Fruit fly (Drosophila melanogaster) whole organism, embryonic: ENCODE results near the gene HBS1.

Experiments
- CG11504 ChIP-seq: fragments of 200-800 bp; sonication (Bioruptor generic); optimal IDR thresholded peaks from 3 replicates; lab custom pipeline; 2019; ENCODE audit warnings: missing biosample characterization, mild to moderate bottlenecking, missing genetic modification characterization, moderate library complexity
- CG12299 ChIP-seq: fragments of 200-800 bp; sonication (Bioruptor generic); optimal IDR thresholded peaks from 2 replicates; lab custom pipeline; 2018; ENCODE audit warnings: missing biosample characterization, mild to moderate bottlenecking, missing genetic modification characterization
- CG14710 ChIP-seq: fragments of 200-800 bp; sonication (Bioruptor generic); optimal IDR thresholded peaks from 3 replicates; lab custom pipeline; 2019; ENCODE audit warnings: missing biosample characterization, mild to moderate bottlenecking, missing genetic modification characterization, moderate library complexity
- CG14965 ChIP-seq: fragments of 200-800 bp; sonication (Bioruptor generic); optimal IDR thresholded peaks from 2 replicates; lab custom pipeline; 2016; ENCODE audit warnings: missing biosample characterization, missing genetic modification characterization, borderline replicate concordance
- CG1647 ChIP-seq: fragments of 200-800 bp; sonication (Bioruptor generic); optimal IDR thresholded peaks from 3 replicates; lab custom pipeline; 2016; ENCODE audit warnings: missing biosample characterization, missing genetic modification characterization
- CG16779 ChIP-seq: fragments of 200-800 bp; sonication (Bioruptor generic); IDR thresholded peaks from 2 replicates; pipeline ENCODE4 v1.3.6; 2022; ENCODE audit warnings: missing biosample characterization, missing genetic modification characterization
- CG2875 ChIP-seq: fragments of 200-800 bp; sonication (Bioruptor generic); optimal IDR thresholded peaks from 2 replicates; lab custom pipeline; 2017; ENCODE audit warnings: missing biosample characterization, mild to moderate bottlenecking, missing genetic modification characterization, missing genetic modification reagents
- CG32772 ChIP-seq: fragments of 200-800 bp; sonication (Bioruptor generic); IDR thresholded peaks from 2 replicates; pipeline ENCODE4 v1.3.6; 2022; ENCODE audit warnings: missing biosample characterization, missing genetic modification characterization
- CG33213 ChIP-seq: fragments of 200-800 bp; sonication (Bioruptor generic); optimal IDR thresholded peaks from 3 replicates; lab custom pipeline; 2016; ENCODE audit warnings: missing biosample characterization, missing genetic modification characterization
- CG34422 ChIP-seq: fragments of 200-800 bp; sonication (Bioruptor generic); IDR thresholded peaks from 3 replicates; pipeline ENCODE4 v1.3.6; 2022; ENCODE audit warnings: missing biosample characterization, missing genetic modification characterization
- CG5180 ChIP-seq: fragments of 200-800 bp; sonication (Bioruptor generic); optimal IDR thresholded peaks from 3 replicates; lab custom pipeline; 2017; ENCODE audit warnings: missing biosample characterization, missing genetic modification characterization, mild to moderate bottlenecking, moderate library complexity, missing genetic modification reagents
- CG6854 ChIP-seq: fragments of 200-800 bp; sonication (Bioruptor generic); optimal IDR thresholded peaks from 3 replicates; lab custom pipeline; 2017; ENCODE audit warnings: missing biosample characterization, mild to moderate bottlenecking, missing genetic modification characterization
- CG7556 ChIP-seq: fragments of 200-800 bp; sonication (Bioruptor generic); optimal IDR thresholded peaks from 2 replicates; lab custom pipeline; 2017; ENCODE audit warnings: missing biosample characterization, mild to moderate bottlenecking, missing genetic modification characterization
- CTCF ChIP-seq: fragments of 200-800 bp; sonication (Bioruptor generic); optimal IDR thresholded peaks from 2 replicates; lab custom pipeline; 2017; ENCODE audit warnings: missing biosample characterization, mild to moderate bottlenecking, missing genetic modification characterization, moderate library complexity
- D19B ChIP-seq: fragments of 200-800 bp; sonication (Bioruptor generic); optimal IDR thresholded peaks from 2 replicates; lab custom pipeline; 2017; ENCODE audit warnings: missing biosample characterization, mild to moderate bottlenecking, missing genetic modification characterization
- Deaf1 ChIP-seq: fragments of 200-800 bp; optimal IDR thresholded peaks from 3 replicates; lab custom pipeline; 2019; ENCODE audit warnings: missing biosample characterization, mild to moderate bottlenecking, missing genetic modification characterization, moderate library complexity
- Dek ChIP-seq: fragments of 200-800 bp; sonication (Bioruptor generic); optimal IDR thresholded peaks from 3 replicates; lab custom pipeline; 2019; ENCODE audit warnings: missing biosample characterization, mild to moderate bottlenecking, missing genetic modification characterization, moderate library complexity
- Dip2 ChIP-seq: fragments of 200-800 bp; sonication (Bioruptor generic); IDR thresholded peaks from 2 replicates; pipeline ENCODE4 v1.3.6; 2022; ENCODE audit warnings: missing biosample characterization, missing genetic modification characterization
- Doc3 ChIP-seq: fragments of 200-800 bp; sonication (Bioruptor generic); IDR thresholded peaks from 3 replicates; pipeline ENCODE4 v1.3.6; 2022; ENCODE audit warnings: missing biosample characterization, missing genetic modification characterization; ENCODE audit not compliant: partially characterized antibody
- Eip74EF ChIP-seq, 2 experiments: fragments of 200-800 bp in 1 of 2; fragments of >200 bp in 1 of 2; sonication (Bioruptor generic) in 1 of 2; optimal IDR thresholded peaks; 2 replicates each; lab custom pipeline; 2017 to 2019; ENCODE audit warnings: missing biosample characterization in 2 of 2, missing genetic modification characterization in 2 of 2, mild to moderate bottlenecking in 1 of 2, moderate library complexity in 1 of 2
- Ets97D ChIP-seq: fragments of 200-800 bp; sonication (Bioruptor generic); optimal IDR thresholded peaks from 3 replicates; lab custom pipeline; 2016; ENCODE audit warnings: missing biosample characterization, missing genetic modification characterization
- Fer3 ChIP-seq: fragments of 200-800 bp; sonication (Bioruptor generic); optimal IDR thresholded peaks from 2 replicates; lab custom pipeline; 2018; ENCODE audit warnings: missing biosample characterization, mild to moderate bottlenecking, missing genetic modification characterization, moderate library complexity
- Hmr ChIP-seq: fragments of 200-800 bp; sonication (Bioruptor generic); optimal IDR thresholded peaks from 3 replicates; lab custom pipeline; 2017; ENCODE audit warnings: mild to moderate bottlenecking, missing biosample characterization, missing genetic modification reagents, missing genetic modification characterization
- Max ChIP-seq: fragments of 200-800 bp; sonication (Bioruptor generic); optimal IDR thresholded peaks from 2 replicates; lab custom pipeline; 2016; ENCODE audit warnings: missing biosample characterization, mild to moderate bottlenecking, missing genetic modification characterization
- Med ChIP-seq: fragments of 200-800 bp; sonication (Bioruptor generic); peaks from one replicate; lab custom pipeline; 2016; ENCODE audit warnings: missing biosample characterization, missing genetic modification characterization, mild to moderate bottlenecking, inconsistent platforms, moderate library complexity
- Mrtf ChIP-seq: fragments of 200-800 bp; sonication (Bioruptor generic); IDR thresholded peaks from 3 replicates; pipeline ENCODE4 v1.3.6; 2022; ENCODE audit warnings: missing biosample characterization, missing genetic modification characterization
- NFAT ChIP-seq: fragments of 200-800 bp; sonication (Bioruptor generic); IDR thresholded peaks from 2 replicates; pipeline ENCODE4 v1.3.6; 2022; ENCODE audit warnings: missing biosample characterization, missing genetic modification characterization
- Tbp ChIP-seq: fragments of >200 bp; optimal IDR thresholded peaks from 2 replicates; lab custom pipeline; 2018; ENCODE audit warnings: missing biosample characterization, missing genetic modification characterization
- YL-1 ChIP-seq: fragments of 200-800 bp; sonication (Bioruptor generic); optimal IDR thresholded peaks from 3 replicates; lab custom pipeline; 2017; ENCODE audit warnings: missing biosample characterization, mild to moderate bottlenecking, missing genetic modification characterization
- bcd ChIP-seq: fragments of 200-800 bp; sonication (Bioruptor generic); optimal IDR thresholded peaks from 2 replicates; lab custom pipeline; 2017; ENCODE audit warnings: missing biosample characterization, mild to moderate bottlenecking, missing genetic modification characterization
- btn ChIP-seq: fragments of 200-800 bp; sonication (Bioruptor generic); optimal IDR thresholded peaks from 2 replicates; lab custom pipeline; 2016; ENCODE audit warnings: missing biosample characterization, missing genetic modification characterization
- caup ChIP-seq: fragments of 200-800 bp; sonication (Bioruptor generic); optimal IDR thresholded peaks from 3 replicates; lab custom pipeline; 2017; ENCODE audit warnings: missing biosample characterization, mild to moderate bottlenecking, missing genetic modification characterization, moderate library complexity; ENCODE audit not compliant: severe bottlenecking
- chm ChIP-seq: fragments of 200-800 bp; sonication (Bioruptor generic); IDR thresholded peaks from 2 replicates; pipeline ENCODE4 v1.3.6; 2022; ENCODE audit warnings: missing biosample characterization, missing genetic modification characterization
- disco-r ChIP-seq: fragments of 200-800 bp; sonication (Bioruptor generic); optimal IDR thresholded peaks from 2 replicates; lab custom pipeline; 2016; ENCODE audit warnings: missing biosample characterization, missing genetic modification characterization
- dm ChIP-seq: fragments of 200-800 bp; sonication (Bioruptor generic); optimal IDR thresholded peaks from 3 replicates; lab custom pipeline; 2016; ENCODE audit warnings: missing biosample characterization, missing genetic modification characterization
- dmrt11E ChIP-seq: fragments of 200-800 bp; sonication (Bioruptor generic); optimal IDR thresholded peaks from 3 replicates; lab custom pipeline; 2018; ENCODE audit warnings: missing biosample characterization, mild to moderate bottlenecking, missing genetic modification characterization, moderate library complexity
- en ChIP-seq: fragments of 200-800 bp; sonication (Bioruptor generic); optimal IDR thresholded peaks from 2 replicates; lab custom pipeline; 2016; ENCODE audit warnings: missing biosample characterization, missing genetic modification characterization
- ham ChIP-seq: fragments of 200-800 bp; sonication (Bioruptor generic); IDR thresholded peaks from 2 replicates; pipeline ENCODE4 v1.3.6; 2022; ENCODE audit warnings: missing biosample characterization, missing genetic modification characterization
- luna ChIP-seq: fragments of 200-800 bp; sonication (Bioruptor generic); optimal IDR thresholded peaks from 2 replicates; lab custom pipeline; 2016; ENCODE audit warnings: missing biosample characterization, missing genetic modification characterization
- org-1 ChIP-seq: fragments of 200-800 bp; sonication (Bioruptor generic); optimal IDR thresholded peaks from 2 replicates; lab custom pipeline; 2017; ENCODE audit warnings: missing biosample characterization, missing genetic modification characterization
- schlank ChIP-seq: fragments of 200-800 bp; sonication (Bioruptor generic); optimal IDR thresholded peaks from 2 replicates; lab custom pipeline; 2018; ENCODE audit warnings: missing biosample characterization, mild to moderate bottlenecking, missing genetic modification characterization
- scrt ChIP-seq: fragments of 200-800 bp; sonication (Bioruptor generic); optimal IDR thresholded peaks from 2 replicates; lab custom pipeline; 2018; ENCODE audit warnings: missing biosample characterization, mild to moderate bottlenecking, missing genetic modification characterization, moderate library complexity
- sd ChIP-seq: fragments of 200-800 bp; sonication (Bioruptor generic); optimal IDR thresholded peaks from 3 replicates; lab custom pipeline; 2018; ENCODE audit warnings: missing biosample characterization, mild to moderate bottlenecking, missing genetic modification characterization, moderate library complexity
- sens ChIP-seq: fragments of 200-800 bp; sonication (Bioruptor generic); peaks from one replicate; lab custom pipeline; 2016; ENCODE audit warnings: missing biosample characterization, missing genetic modification characterization
- sqz ChIP-seq: fragments of 200-800 bp; sonication (Bioruptor generic); optimal IDR thresholded peaks from 3 replicates; lab custom pipeline; 2018; ENCODE audit warnings: missing biosample characterization, mild to moderate bottlenecking, missing genetic modification characterization
- tin ChIP-seq: fragments of 200-800 bp; sonication (Bioruptor generic); optimal IDR thresholded peaks from 3 replicates; lab custom pipeline; 2016; ENCODE audit warnings: missing biosample characterization, missing genetic modification characterization
- vfl ChIP-seq: fragments of 200-800 bp; sonication (Bioruptor generic); optimal IDR thresholded peaks from 2 replicates; lab custom pipeline; 2016; ENCODE audit warnings: missing biosample characterization, missing genetic modification characterization
- wor ChIP-seq: fragments of 200-800 bp; sonication (Bioruptor generic); IDR thresholded peaks from 2 replicates; pipeline ENCODE4 v1.3.6; 2022; ENCODE audit warnings: missing biosample characterization, missing genetic modification characterization
- zf30C ChIP-seq: fragments of 200-800 bp; sonication (Bioruptor generic); optimal IDR thresholded peaks from 3 replicates; lab custom pipeline; 2018; ENCODE audit warnings: missing biosample characterization, mild to moderate bottlenecking, missing genetic modification characterization

HBS1 gene

DNA sequence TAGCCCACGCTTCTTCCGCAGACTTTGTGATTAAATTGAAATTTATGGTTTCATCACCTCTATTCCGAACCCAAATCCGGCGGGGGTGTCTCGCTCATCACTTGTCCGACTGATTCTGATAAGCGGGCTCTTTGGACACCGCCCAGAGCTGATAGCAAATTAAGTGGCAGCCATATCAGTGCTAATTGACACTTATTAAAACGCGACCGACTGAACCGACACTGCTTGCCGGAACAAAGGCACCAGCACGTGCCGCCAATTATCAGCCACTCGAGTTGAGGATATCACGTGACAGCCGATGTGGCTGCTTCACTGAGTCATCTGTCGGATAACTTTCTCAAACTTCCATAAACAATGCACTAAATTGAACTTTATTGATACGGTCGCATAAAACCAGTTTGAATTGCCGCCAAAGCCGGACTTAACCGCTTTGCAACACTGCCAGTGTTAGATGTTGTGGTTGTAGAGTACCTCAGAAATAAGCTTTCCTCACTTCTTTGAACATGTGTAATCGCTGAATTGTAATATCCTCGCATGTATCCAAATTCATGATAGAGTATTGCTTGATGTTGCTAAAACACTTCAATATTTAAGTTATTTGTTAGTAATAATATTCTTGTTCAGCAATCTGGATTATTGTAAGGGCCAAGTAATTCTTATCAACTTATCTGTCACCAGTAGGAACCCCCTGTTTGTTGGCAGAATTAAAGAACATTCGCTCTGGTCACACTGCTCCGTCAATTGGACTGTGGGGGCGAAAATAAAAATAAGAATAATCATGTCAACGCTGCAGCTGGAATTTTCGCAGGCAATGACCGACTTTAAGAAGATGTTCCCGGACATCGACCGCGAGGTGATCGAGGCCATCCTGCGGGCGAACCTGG lies 8.3 kb downstream of the HBS1 start, which contains the start of gene CG12024 (continued):
- TF ChIP-seq wor (GFP tag; lab: Robert Waterston, UW), result no peak
- TF ChIP-seq CG34422 (GFP tag; lab: Robert Waterston, UW), result peak; percentile 64; the same call in 2 of the 3 replicates
- TF ChIP-seq org-1 (GFP tag; lab: Kevin White, UChicago), result no peak
- TF ChIP-seq sqz (GFP tag; lab: Kevin White, UChicago), result no peak
- peak; percentile 64 for TF ChIP-seq YL-1
- no peak for TF ChIP-seq Eip74EF (GFP tag; optimal IDR thresholded peaks at IDR 0.05; lab: Kevin White, UChicago)
- peak; percentile 93 for TF ChIP-seq Med (GFP tag; lab: Kevin White, UChicago)
- peak; percentile 12 for TF ChIP-seq CG2875 (GFP tag; lab: Kevin White, UChicago)
- peak; percentile 58 for TF ChIP-seq dm
- peak; percentile 1 for TF ChIP-seq vfl (GFP tag; lab: Kevin White, UChicago)
- TF ChIP-seq NFAT (GFP tag; lab: Robert Waterston, UW), result peak; percentile 65; the same call in 1 of the 2 replicates
- peak; percentile 26 for TF ChIP-seq en (GFP tag; lab: Kevin White, UChicago)
- peak; percentile 60 for TF ChIP-seq Dek (tag; lab: Kevin White, UChicago)
- TF ChIP-seq CG33213 (GFP tag; lab: Kevin White, UChicago), result peak; percentile 77
- no peak for TF ChIP-seq btn (GFP tag; lab: Kevin White, UChicago)
- peak; percentile 82 for TF ChIP-seq CG11504 (tag; lab: Kevin White, UChicago)
- TF ChIP-seq Hmr, result peak; percentile 58
- TF ChIP-seq bcd (GFP tag; lab: Kevin White, UChicago), result peak; percentile 73
- no peak for TF ChIP-seq zf30C
- peak; percentile 10 for TF ChIP-seq Deaf1
- TF ChIP-seq sd (tag; lab: Kevin White, UChicago), result no peak
- peak; percentile 12 for TF ChIP-seq CG12299 (tag; lab: Kevin White, UChicago)
- peak; percentile 4 for TF ChIP-seq CG1647 (GFP tag; lab: Kevin White, UChicago)
- peak; percentile 79 for TF ChIP-seq tin (GFP tag; lab: Kevin White, UChicago)
- TF ChIP-seq Tbp (GFP tag; lab: Kevin White, UChicago), result no peak
- peak; percentile 71 for TF ChIP-seq Fer3 (tag; lab: Kevin White, UChicago)
- TF ChIP-seq CG7556 (GFP tag; lab: Kevin White, UChicago), result peak; percentile 48
- peak; percentile 85 for TF ChIP-seq disco-r
- TF ChIP-seq CG16779, result no peak
- peak; percentile 76 for TF ChIP-seq Max (GFP tag; lab: Kevin White, UChicago)
- peak; percentile 72 for TF ChIP-seq Ets97D (GFP tag; lab: Kevin White, UChicago)
- peak; percentile 89 for TF ChIP-seq CG14710 (tag; lab: Kevin White, UChicago)
- TF ChIP-seq Mrtf (GFP tag; lab: Robert Waterston, UW), result peak; percentile 58; the same call in 1 of the 3 replicates
- no peak for TF ChIP-seq ham
- TF ChIP-seq chm (GFP tag; lab: Robert Waterston, UW), result 0 out of 2 replicates have a peak, but pooled peaks have one; percentile 23
- peak; percentile 34 for TF ChIP-seq luna
- TF ChIP-seq Dip2 (GFP tag; lab: Robert Waterston, UW), result no peak
- no peak for TF ChIP-seq Doc3
- TF ChIP-seq scrt (GFP tag; lab: Kevin White, UChicago), result no peak
- no peak for TF ChIP-seq schlank (tag; lab: Kevin White, UChicago)
- TF ChIP-seq CG5180 (GFP tag; lab: Kevin White, UChicago), result peak; percentile 23
- TF ChIP-seq CTCF (GFP tag; lab: Kevin White, UChicago), result peak; percentile 33
- no peak for TF ChIP-seq CG6854
- peak; percentile 35 for TF ChIP-seq caup (GFP tag; lab: Kevin White, UChicago)
- peak; percentile 11 for TF ChIP-seq D19B (GFP tag; lab: Kevin White, UChicago)
- no peak for TF ChIP-seq CG14965
- TF ChIP-seq CG32772 (GFP tag; lab: Robert Waterston, UW), result peak; percentile 41; the same call in 1 of the 2 replicates
- TF ChIP-seq dmrt11E, result peak; percentile 58
- peak; percentile 92 for TF ChIP-seq sens (GFP tag; lab: Kevin White, UChicago)
